Worm (Caenorhabditis elegans): Measurements from ENCODE around the gene nrf-5.

- TF ChIP-seq dao-5 (tag; optimal IDR thresholded peaks at IDR 0.05) (no peak), W03F9.2 (tag; optimal IDR thresholded peaks at IDR 0.05) (no peak)
Observed at ce11 chrV:13827920-13828319, at the start of gene nrf-5.
